Fruit fly (Drosophila melanogaster) Kc167 (cell line): ENCODE results near the gene RPA3.

Source experiments
- Myc ChIP-seq: fragments of >200 bp; optimal IDR thresholded peaks from 2 replicates; lab custom pipeline; 2017; ENCODE audit warnings: missing external identifiers
- Sin3A ChIP-seq: fragments of >200 bp; optimal IDR thresholded peaks from 2 replicates; lab custom pipeline; 2018; ENCODE audit warnings: missing external identifiers
- h ChIP-seq: fragments of >200 bp; optimal IDR thresholded peaks from 3 replicates; lab custom pipeline; 2018; ENCODE audit warnings: missing external identifiers
- insv ChIP-seq: fragments of >200 bp; optimal IDR thresholded peaks from 3 replicates; lab custom pipeline; 2018; ENCODE audit warnings: missing external identifiers
- psq ChIP-seq: fragments of >200 bp; optimal IDR thresholded peaks from 2 replicates; lab custom pipeline; 2017; ENCODE audit warnings: missing external identifiers
- ttk ChIP-seq: sonication (Bioruptor generic); optimal IDR thresholded peaks from 2 replicates; lab custom pipeline; 2017; ENCODE audit warnings: missing external identifiers

DNA sequence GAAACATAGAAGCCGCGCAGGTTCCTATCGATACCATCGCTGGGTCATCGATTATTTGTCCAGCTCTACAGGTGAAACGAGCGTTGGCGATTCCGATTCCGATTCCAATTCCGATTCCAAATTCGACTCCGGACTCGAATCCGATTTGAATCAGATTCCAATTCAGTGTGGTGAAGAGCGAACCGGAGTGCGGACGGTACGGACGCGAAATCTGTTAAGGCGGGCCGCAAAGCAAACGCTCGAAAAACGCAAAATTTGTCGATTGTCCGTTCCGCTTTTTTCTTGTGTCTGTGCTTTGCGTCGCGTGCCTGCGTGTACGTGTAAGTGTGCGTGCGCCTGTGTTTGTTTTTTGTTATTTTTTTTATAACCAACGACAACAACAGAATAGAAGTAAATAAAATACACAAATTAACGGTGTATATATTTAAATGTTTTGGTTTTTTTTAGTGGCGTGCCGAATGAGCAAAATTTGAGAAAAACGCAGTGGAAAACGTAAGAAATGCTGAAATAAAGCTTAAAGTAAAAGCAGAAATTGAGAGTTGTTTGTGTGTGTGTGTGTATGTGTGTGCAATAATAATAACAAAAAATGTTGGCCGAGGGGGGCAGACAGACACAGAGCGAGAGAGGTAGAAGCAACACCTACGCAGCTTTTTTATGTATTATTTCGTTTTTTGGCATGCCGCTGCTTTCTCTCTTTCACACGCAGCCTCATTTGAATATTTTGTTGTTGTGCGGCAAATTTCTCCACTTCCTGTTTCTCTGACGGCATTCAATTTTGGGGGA, 6.4 kb upstream of the RPA3 start, which contains the start of gene Ptp10D:
- TF ChIP-seq Sin3A (lab: Kevin White, UChicago) (no peak), h (lab: Kevin White, UChicago) (no peak), psq (lab: Kevin White, UChicago) (no peak), insv (lab: Kevin White, UChicago) (no peak), Myc (lab: Kevin White, UChicago) (no peak), ttk (no peak)
